Worm (Caenorhabditis elegans) whole organism, young adult: Measurements from ENCODE around the gene hlh-27.

Experiments used
- B0261.1 ChIP-seq: sonication (generic microtip); optimal IDR thresholded peaks from 2 replicates; lab custom pipeline; 2016; ENCODE audit warnings: mild to moderate bottlenecking, missing genetic modification characterization, moderate library complexity, missing compliant biosample characterization
- B0336.3 ChIP-seq: fragments of 200-800 bp; sonication (Bioruptor generic); IDR thresholded peaks from 2 replicates; pipeline ENCODE4 v1.3.6; 2022; ENCODE audit warnings: missing genetic modification characterization, missing compliant biosample characterization
- F23B12.7 ChIP-seq: sonication (generic microtip); optimal IDR thresholded peaks from 2 replicates; lab custom pipeline; 2017; ENCODE audit warnings: missing genetic modification characterization, mild to moderate bottlenecking, missing compliant biosample characterization, antibody characterized with exemption, moderate library complexity; ENCODE audit not compliant: insufficient read depth
- F49E8.2 ChIP-seq: sonication (generic microtip); optimal IDR thresholded peaks from 3 replicates; lab custom pipeline; 2017; ENCODE audit warnings: missing genetic modification characterization, mild to moderate bottlenecking, missing compliant biosample characterization, antibody characterized with exemption, moderate library complexity; ENCODE audit not compliant: insufficient read depth
- F57A8.1 ChIP-seq: fragments of 200-800 bp; sonication (Bioruptor generic); optimal IDR thresholded peaks from 2 replicates; lab custom pipeline; 2018; ENCODE audit warnings: mild to moderate bottlenecking, missing genetic modification characterization, moderate library complexity, missing compliant biosample characterization
- K11D2.4 ChIP-seq: fragments of 200-800 bp; sonication (Bioruptor generic); IDR thresholded peaks from 2 replicates; pipeline ENCODE4 v1.3.6; 2022; ENCODE audit warnings: missing genetic modification reagents, missing genetic modification characterization, missing compliant biosample characterization
- T26A5.8 ChIP-seq: sonication (generic microtip); optimal IDR thresholded peaks from 2 replicates; lab custom pipeline; 2016; ENCODE audit warnings: missing genetic modification characterization, missing compliant biosample characterization
- Y67H2A.10 ChIP-seq: fragments of 200-800 bp; sonication (Bioruptor generic); conservative IDR thresholded peaks from 2 replicates; pipeline ENCODE4 v1.3.6; 2022; ENCODE audit warnings: missing genetic modification reagents, missing genetic modification characterization, missing compliant biosample characterization
- Y95B8A.8 ChIP-seq: fragments of 200-800 bp; sonication (Bioruptor generic); IDR thresholded peaks from 2 replicates; pipeline ENCODE4 v1.3.6; 2022; ENCODE audit warnings: missing genetic modification reagents, missing genetic modification characterization, missing compliant biosample characterization
- akir-1 ChIP-seq: fragments of 200-800 bp; sonication (Bioruptor generic); optimal IDR thresholded peaks from 2 replicates; lab custom pipeline; 2018; ENCODE audit warnings: mild to moderate bottlenecking, missing genetic modification characterization, moderate library complexity, missing compliant biosample characterization
- atf-7 ChIP-seq: sonication (generic microtip); optimal IDR thresholded peaks from 2 replicates; lab custom pipeline; 2017; ENCODE audit warnings: mild to moderate bottlenecking, missing genetic modification characterization, missing compliant biosample characterization
- attf-5 ChIP-seq: fragments of 200-800 bp; sonication (Bioruptor generic); optimal IDR thresholded peaks from 2 replicates; lab custom pipeline; 2018; ENCODE audit warnings: mild to moderate bottlenecking, missing genetic modification characterization, missing compliant biosample characterization
- attf-6 ChIP-seq: fragments of 200-800 bp; sonication (Bioruptor generic); IDR thresholded peaks from 2 replicates; pipeline ENCODE4 v1.3.6; 2022; ENCODE audit warnings: missing genetic modification reagents, missing genetic modification characterization, missing compliant biosample characterization
- ccch-3 ChIP-seq: fragments of 200-800 bp; sonication (Bioruptor generic); optimal IDR thresholded peaks from 2 replicates; lab custom pipeline; 2018; ENCODE audit warnings: mild to moderate bottlenecking, missing genetic modification characterization, missing compliant biosample characterization
- cebp-1 ChIP-seq, 2 experiments: fragments of 200-800 bp in 1 of 2; sonication (Bioruptor generic) in 1 of 2; sonication (generic microtip) in 1 of 2; IDR thresholded peaks in 1 of 2; optimal IDR thresholded peaks in 1 of 2; 2 replicates each; pipeline versions ENCODE4 v1.3.6 to Lab custom; 2017 to 2022; ENCODE audit warnings: missing compliant biosample characterization in 2 of 2, missing genetic modification characterization in 2 of 2, mild to moderate bottlenecking in 1 of 2, missing genetic modification reagents in 1 of 2, moderate library complexity in 1 of 2
- ceh-27 ChIP-seq: fragments of 200-800 bp; sonication (Bioruptor generic); optimal IDR thresholded peaks from 2 replicates; lab custom pipeline; 2018; ENCODE audit warnings: mild to moderate bottlenecking, missing genetic modification characterization, moderate library complexity, missing compliant biosample characterization
- ceh-40 ChIP-seq: fragments of 200-800 bp; sonication (Bioruptor generic); IDR thresholded peaks from 2 replicates; pipeline ENCODE4 v1.3.6; 2022; ENCODE audit warnings: missing genetic modification characterization, missing compliant biosample characterization
- chd-7 ChIP-seq: sonication (generic microtip); optimal IDR thresholded peaks from 2 replicates; lab custom pipeline; 2016; ENCODE audit warnings: mild to moderate bottlenecking, missing genetic modification characterization, moderate library complexity, missing compliant biosample characterization
- egl-44 ChIP-seq: fragments of 200-800 bp; sonication (Bioruptor generic); IDR thresholded peaks from 2 replicates; pipeline ENCODE4 v1.3.6; 2022; ENCODE audit warnings: missing genetic modification reagents, missing genetic modification characterization, missing compliant biosample characterization
- egrh-3 ChIP-seq: fragments of 200-800 bp; sonication (Bioruptor generic); IDR thresholded peaks from 2 replicates; pipeline ENCODE4 v1.3.6; 2022; ENCODE audit warnings: missing genetic modification reagents, missing genetic modification characterization, missing compliant biosample characterization
- ets-4 ChIP-seq: fragments of 200-800 bp; sonication (Bioruptor generic); optimal IDR thresholded peaks from 2 replicates; lab custom pipeline; 2018; ENCODE audit warnings: mild to moderate bottlenecking, missing genetic modification characterization, missing compliant biosample characterization
- hlh-12 ChIP-seq: sonication (generic microtip); optimal IDR thresholded peaks from 2 replicates; lab custom pipeline; 2016; ENCODE audit warnings: missing genetic modification characterization, missing compliant biosample characterization
- hmg-20 ChIP-seq: fragments of 200-800 bp; sonication (Bioruptor generic); IDR thresholded peaks from 2 replicates; pipeline ENCODE4 v1.3.6; 2022; ENCODE audit warnings: missing genetic modification reagents, missing genetic modification characterization, missing compliant biosample characterization
- let-526 ChIP-seq: fragments of 200-800 bp; sonication (Bioruptor generic); IDR thresholded peaks from 2 replicates; pipeline ENCODE4 v1.3.6; 2022; ENCODE audit warnings: missing genetic modification reagents, missing genetic modification characterization, missing compliant biosample characterization
- lin-54 ChIP-seq: fragments of 200-800 bp; sonication (Bioruptor generic); optimal IDR thresholded peaks from 2 replicates; lab custom pipeline; 2018; ENCODE audit warnings: mild to moderate bottlenecking, missing genetic modification characterization, missing compliant biosample characterization
- lir-1 ChIP-seq: fragments of 200-800 bp; sonication (Bioruptor generic); conservative IDR thresholded peaks from 2 replicates; pipeline ENCODE4 v1.3.6; 2022; ENCODE audit warnings: missing genetic modification reagents, missing genetic modification characterization, missing compliant biosample characterization
- lsl-1 ChIP-seq: fragments of 200-800 bp; sonication (Bioruptor generic); optimal IDR thresholded peaks from 2 replicates; lab custom pipeline; 2018; ENCODE audit warnings: mild to moderate bottlenecking, missing genetic modification characterization, moderate library complexity, missing compliant biosample characterization
- madf-6 ChIP-seq: fragments of 200-800 bp; sonication (Bioruptor generic); IDR thresholded peaks from 2 replicates; pipeline ENCODE4 v1.3.6; 2022; ENCODE audit warnings: missing genetic modification reagents, missing genetic modification characterization, missing compliant biosample characterization
- mel-28 ChIP-seq: sonication (generic microtip); optimal IDR thresholded peaks from 2 replicates; lab custom pipeline; 2016; ENCODE audit warnings: borderline replicate concordance, mild to moderate bottlenecking, missing genetic modification characterization, missing compliant biosample characterization
- nfyb-1 ChIP-seq: fragments of 200-800 bp; sonication (Bioruptor generic); IDR thresholded peaks from 2 replicates; pipeline ENCODE4 v1.3.6; 2022; ENCODE audit warnings: missing genetic modification reagents, missing genetic modification characterization, missing compliant biosample characterization
- nhr-120 ChIP-seq: fragments of 200-800 bp; sonication (Bioruptor generic); IDR thresholded peaks from 2 replicates; pipeline ENCODE4 v1.3.6; 2022; ENCODE audit warnings: missing genetic modification characterization, missing compliant biosample characterization
- nhr-27 ChIP-seq: fragments of 200-800 bp; sonication (Bioruptor generic); optimal IDR thresholded peaks from 2 replicates; lab custom pipeline; 2018; ENCODE audit warnings: mild to moderate bottlenecking, missing genetic modification characterization, moderate library complexity, missing compliant biosample characterization
- nhr-90 ChIP-seq: sonication (generic microtip); optimal IDR thresholded peaks from 2 replicates; lab custom pipeline; 2016; ENCODE audit warnings: missing genotype, mild to moderate bottlenecking, missing genetic modification characterization, missing compliant biosample characterization
- pbrm-1 ChIP-seq: fragments of 200-800 bp; sonication (Bioruptor generic); IDR thresholded peaks from 2 replicates; pipeline ENCODE4 v1.3.6; 2022; ENCODE audit warnings: missing genetic modification reagents, missing genetic modification characterization, missing compliant biosample characterization
- pha-4 ChIP-seq: fragments of 150-350 bp; sonication (generic microtip); optimal IDR thresholded peaks from 2 replicates; lab custom pipeline; 2014; ENCODE audit warnings: missing biosample characterization, missing genetic modification reagents, missing genetic modification characterization
- rec-8 ChIP-seq, 2 experiments: sonication (generic microtip); optimal IDR thresholded peaks; 2 replicates each; lab custom pipeline; 2016; ENCODE audit warnings: mild to moderate bottlenecking in 2 of 2, missing genetic modification characterization in 2 of 2, missing genetic modification reagents in 2 of 2, missing genotype in 2 of 2, missing biosample characterization in 1 of 2, missing compliant biosample characterization in 1 of 2, moderate library complexity in 1 of 2
- sdz-38 ChIP-seq: sonication (generic microtip); optimal IDR thresholded peaks from 2 replicates; lab custom pipeline; 2016; ENCODE audit warnings: missing genotype, missing genetic modification characterization, missing compliant biosample characterization
- snpc-1.1 ChIP-seq: sonication (generic microtip); optimal IDR thresholded peaks from 2 replicates; lab custom pipeline; 2017; ENCODE audit warnings: missing genetic modification characterization, mild to moderate bottlenecking, missing compliant biosample characterization, antibody characterized with exemption, moderate library complexity, missing genotype, missing genetic modification reagents; ENCODE audit not compliant: insufficient read depth
- snpc-1.3 ChIP-seq: sonication (generic microtip); optimal IDR thresholded peaks from 2 replicates; lab custom pipeline; 2017; ENCODE audit warnings: missing genetic modification characterization, mild to moderate bottlenecking, missing compliant biosample characterization, antibody characterized with exemption, moderate library complexity, missing genotype, missing genetic modification reagents; ENCODE audit not compliant: insufficient read depth
- snpc-4 ChIP-seq, 5 experiments: fragments of 150-350 bp in 1 of 5; sonication (generic microtip) in 4 of 5; optimal IDR thresholded peaks; 2 replicates each; lab custom pipeline; 2014 to 2018; ENCODE audit warnings: missing genetic modification characterization in 5 of 5, missing biosample characterization in 3 of 5, antibody characterized with exemption in 2 of 5, mild to moderate bottlenecking in 2 of 5, missing compliant biosample characterization in 2 of 5, missing genotype in 2 of 5, moderate library complexity in 2 of 5, missing genetic modification reagents in 1 of 5
- somi-1 ChIP-seq: fragments of 200-800 bp; sonication (Bioruptor generic); optimal IDR thresholded peaks from 2 replicates; lab custom pipeline; 2018; ENCODE audit warnings: mild to moderate bottlenecking, missing genetic modification characterization, missing compliant biosample characterization
- tbp1 ChIP-seq: fragments of 200-800 bp; sonication (Bioruptor generic); optimal IDR thresholded peaks from 2 replicates; lab custom pipeline; 2018; ENCODE audit warnings: mild to moderate bottlenecking, missing genetic modification characterization, missing compliant biosample characterization
- xnd-1 ChIP-seq: sonication (generic microtip); optimal IDR thresholded peaks from 2 replicates; lab custom pipeline; 2016; ENCODE audit warnings: missing genotype, missing genetic modification reagents, missing genetic modification characterization, missing compliant biosample characterization
- ztf-18 ChIP-seq: sonication (generic microtip); optimal IDR thresholded peaks from 2 replicates; lab custom pipeline; 2016; ENCODE audit warnings: missing genotype, mild to moderate bottlenecking, missing genetic modification characterization, missing compliant biosample characterization
- ztf-22 ChIP-seq: fragments of 200-800 bp; sonication (Bioruptor generic); optimal IDR thresholded peaks from 2 replicates; lab custom pipeline; 2018; ENCODE audit warnings: mild to moderate bottlenecking, missing genetic modification characterization, moderate library complexity, missing compliant biosample characterization
- ztf-6 ChIP-seq: fragments of 200-800 bp; sonication (Bioruptor generic); IDR thresholded peaks from 2 replicates; pipeline ENCODE4 v1.3.6; 2022; ENCODE audit warnings: missing genetic modification reagents, missing genetic modification characterization, missing compliant biosample characterization

The hlh-27 gene

DNA sequence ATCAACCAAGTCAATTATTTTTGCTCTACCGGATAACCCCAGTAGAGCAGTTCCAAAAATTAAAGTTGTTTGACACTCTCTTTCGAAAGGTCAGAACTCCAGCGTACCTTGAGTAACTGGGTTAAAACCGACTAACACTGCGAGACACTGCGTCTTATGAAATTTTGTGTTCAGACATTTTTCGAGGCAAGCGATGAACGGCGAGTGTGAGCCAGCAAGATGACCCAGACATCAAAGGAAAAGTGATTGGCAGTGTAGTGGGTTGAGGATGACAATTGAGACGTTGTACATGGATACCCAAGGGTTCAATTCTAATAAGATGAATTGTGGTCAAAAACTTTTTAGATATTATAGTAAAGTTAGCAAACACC, 4.1 kb upstream of the hlh-27 start (continued):
- TF ChIP-seq ceh-27 (GFP tag; lab: Kevin White, UChicago) (peak; percentile 50), F49E8.2 (tag; lab: Kevin White, UChicago) (no peak), nhr-120 (GFP tag; lab: Robert Waterston, UW) (no peak), hlh-12 (tag; lab: Kevin White, UChicago) (no peak), somi-1 (no peak), lsl-1 (GFP tag; lab: Kevin White, UChicago) (no peak), nhr-90 (tag; lab: Kevin White, UChicago) (no peak), atf-7 (no peak), B0261.1 (tag; lab: Kevin White, UChicago) (no peak), T26A5.8 (no peak), hmg-20 (GFP tag; lab: Robert Waterston, UW) (0 out of 2 replicates have a peak, but pooled peaks have one; percentile 27), Y95B8A.8 (no peak), chd-7 (tag; lab: Kevin White, UChicago) (no peak), madf-6 (peak; percentile 30; the same call in 1 of the 2 replicates), let-526 (GFP tag; lab: Robert Waterston, UW) (no peak), B0336.3 (peak; percentile 54; the same call in 1 of the 2 replicates), pha-4 (tag; lab: Kevin White, UChicago) (peak; percentile 92), ztf-22 (GFP tag; lab: Kevin White, UChicago) (peak; percentile 50), Y67H2A.10 (GFP tag; lab: Robert Waterston, UW) (no peak; the same call in 1 of the 2 replicates), egl-44 (peak; percentile 62; the same call in 1 of the 2 replicates), sdz-38 (tag; lab: Kevin White, UChicago) (no peak), snpc-1.1 (peak; percentile 82), tbp1 (peak; percentile 74), cebp-1 (GFP tag; IDR thresholded peaks at IDR 0.05; lab: Robert Waterston, UW) (peak; percentile 64), cebp-1 (tag; optimal IDR thresholded peaks at IDR 0.05; lab: Kevin White, UChicago) (peak; percentile 60), nfyb-1 (no peak; the same call in 1 of the 2 replicates), snpc-4 (GFP tag; optimal IDR thresholded peaks at IDR 0.05; lab: Kevin White, UChicago) (peak; percentile 93), snpc-4 (tag; optimal IDR thresholded peaks at IDR 0.05; lab: Kevin White, UChicago) (peak; percentile 98 to 99 (median 98)), F57A8.1 (no peak), K11D2.4 (GFP tag; lab: Robert Waterston, UW) (peak; percentile 62; the same call in 1 of the 2 replicates), ztf-6 (GFP tag; lab: Robert Waterston, UW) (no peak), egrh-3 (GFP tag; lab: Robert Waterston, UW) (no peak), ets-4 (peak; percentile 33), lin-54 (peak; percentile 25), xnd-1 (tag; lab: Kevin White, UChicago) (no peak), nhr-27 (tag; lab: Kevin White, UChicago) (no peak), attf-6 (GFP tag; lab: Robert Waterston, UW) (peak; percentile 98), ccch-3 (GFP tag; lab: Kevin White, UChicago) (no peak), snpc-1.3 (tag; lab: Kevin White, UChicago) (no peak), F23B12.7 (peak; percentile 25), akir-1 (GFP tag; lab: Kevin White, UChicago) (no peak), mel-28 (tag; lab: Kevin White, UChicago) (no peak), ceh-40 (GFP tag; lab: Robert Waterston, UW) (no peak), rec-8 (tag; optimal IDR thresholded peaks at IDR 0.05; lab: Kevin White, UChicago) (no peak), lir-1 (GFP tag; lab: Robert Waterston, UW) (no peak), pbrm-1 (GFP tag; lab: Robert Waterston, UW) (peak; percentile 93), ztf-18 (tag; lab: Kevin White, UChicago) (no peak), attf-5 (GFP tag; lab: Kevin White, UChicago) (peak; percentile 34)
